Fruit fly (Drosophila melanogaster) whole organism, pupa: ENCODE results near the gene CG14662.
A peak's percentile ranks its signal among the peaks of the same experiment; 100 is the strongest.

Experiments used
- CG10348 ChIP-seq: fragments of 200-800 bp; sonication (Bioruptor generic); IDR thresholded peaks from 2 replicates; pipeline ENCODE4 v1.3.6; 2022; ENCODE audit warnings: missing biosample characterization, missing genetic modification characterization
- CG12605 ChIP-seq: fragments of 200-800 bp; sonication (Bioruptor generic); IDR thresholded peaks from 2 replicates; pipeline ENCODE4 v1.3.6; 2022; ENCODE audit warnings: missing biosample characterization, missing genetic modification characterization
- CG13204 ChIP-seq: fragments of 200-800 bp; sonication (Bioruptor generic); optimal IDR thresholded peaks from 2 replicates; lab custom pipeline; 2018; ENCODE audit warnings: missing biosample characterization, mild to moderate bottlenecking, missing genetic modification characterization, moderate library complexity
- CG14655 ChIP-seq: fragments of 200-800 bp; sonication (Bioruptor generic); optimal IDR thresholded peaks from 3 replicates; lab custom pipeline; 2017; ENCODE audit warnings: mild to moderate bottlenecking, missing biosample characterization, missing genetic modification reagents, missing genetic modification characterization
- CG15710 ChIP-seq: fragments of 200-800 bp; sonication (Bioruptor generic); optimal IDR thresholded peaks from 2 replicates; lab custom pipeline; 2018; ENCODE audit warnings: missing biosample characterization, mild to moderate bottlenecking, missing genetic modification characterization, moderate library complexity
- CG17806 ChIP-seq: fragments of 200-800 bp; sonication (Bioruptor generic); optimal IDR thresholded peaks from 2 replicates; lab custom pipeline; 2018; ENCODE audit warnings: missing biosample characterization, mild to moderate bottlenecking, missing genetic modification characterization, moderate library complexity
- CG32121 ChIP-seq: fragments of 200-800 bp; sonication (Bioruptor generic); IDR thresholded peaks from 2 replicates; pipeline ENCODE4 v1.3.6; 2022; ENCODE audit warnings: missing biosample characterization, missing genetic modification characterization
- CG34367 ChIP-seq: fragments of 200-800 bp; sonication (Bioruptor generic); optimal IDR thresholded peaks from 2 replicates; lab custom pipeline; 2018; ENCODE audit warnings: missing biosample characterization, mild to moderate bottlenecking, missing genetic modification characterization
- CG4496 ChIP-seq: fragments of 200-800 bp; sonication (Bioruptor generic); IDR thresholded peaks from 3 replicates; pipeline ENCODE4 v1.3.6; 2022; ENCODE audit warnings: missing biosample characterization, missing genetic modification characterization
- CG8159 ChIP-seq: fragments of 200-800 bp; sonication (Bioruptor generic); optimal IDR thresholded peaks from 3 replicates; lab custom pipeline; 2018; ENCODE audit warnings: missing biosample characterization, mild to moderate bottlenecking, missing genetic modification characterization, moderate library complexity
- CG8301 ChIP-seq: fragments of 200-800 bp; sonication (Bioruptor generic); optimal IDR thresholded peaks from 2 replicates; lab custom pipeline; 2018; ENCODE audit warnings: missing biosample characterization, mild to moderate bottlenecking, missing genetic modification characterization
- CG9948 ChIP-seq: fragments of 200-800 bp; sonication (Bioruptor generic); optimal IDR thresholded peaks from 2 replicates; lab custom pipeline; 2018; ENCODE audit warnings: missing biosample characterization, mild to moderate bottlenecking, missing genetic modification characterization, moderate library complexity
- D1 ChIP-seq: fragments of 200-800 bp; sonication (Bioruptor generic); optimal IDR thresholded peaks from 2 replicates; lab custom pipeline; 2018; ENCODE audit warnings: missing biosample characterization, mild to moderate bottlenecking, missing genetic modification characterization, moderate library complexity
- EcR ChIP-seq: fragments of 200-800 bp; sonication (Bioruptor generic); optimal IDR thresholded peaks from 3 replicates; lab custom pipeline; 2019; ENCODE audit warnings: missing biosample characterization, missing genetic modification characterization, mild to moderate bottlenecking, moderate library complexity, missing genetic modification reagents
- Ets98B ChIP-seq: fragments of 200-800 bp; sonication (Bioruptor generic); IDR thresholded peaks from 2 replicates; pipeline ENCODE4 v1.3.6; 2022; ENCODE audit warnings: missing biosample characterization, missing genetic modification characterization
- Pif1A ChIP-seq: fragments of 200-800 bp; sonication (Bioruptor generic); optimal IDR thresholded peaks from 3 replicates; lab custom pipeline; 2016; ENCODE audit warnings: missing biosample characterization, missing genetic modification characterization
- Pif1B ChIP-seq: fragments of 200-800 bp; sonication (Bioruptor generic); optimal IDR thresholded peaks from 3 replicates; lab custom pipeline; 2016; ENCODE audit warnings: missing biosample characterization, missing genetic modification characterization
- Snoo ChIP-seq: fragments of 200-800 bp; sonication (Bioruptor generic); optimal IDR thresholded peaks from 3 replicates; lab custom pipeline; 2017; ENCODE audit warnings: missing biosample characterization, mild to moderate bottlenecking, missing genetic modification characterization, inconsistent platforms
- fd96Ca ChIP-seq: fragments of 200-800 bp; sonication (Bioruptor generic); IDR thresholded peaks from 3 replicates; pipeline ENCODE4 v1.3.6; 2022; ENCODE audit warnings: missing biosample characterization, missing genetic modification characterization
- gl ChIP-seq: fragments of 200-800 bp; sonication (Bioruptor generic); optimal IDR thresholded peaks from 2 replicates; lab custom pipeline; 2018; ENCODE audit warnings: missing biosample characterization, mild to moderate bottlenecking, missing genetic modification characterization
- rn ChIP-seq: fragments of 200-800 bp; sonication (Bioruptor generic); IDR thresholded peaks from 2 replicates; pipeline ENCODE4 v1.3.6; 2022; ENCODE audit warnings: missing biosample characterization, missing genetic modification characterization

Gene CG14662

DNA sequence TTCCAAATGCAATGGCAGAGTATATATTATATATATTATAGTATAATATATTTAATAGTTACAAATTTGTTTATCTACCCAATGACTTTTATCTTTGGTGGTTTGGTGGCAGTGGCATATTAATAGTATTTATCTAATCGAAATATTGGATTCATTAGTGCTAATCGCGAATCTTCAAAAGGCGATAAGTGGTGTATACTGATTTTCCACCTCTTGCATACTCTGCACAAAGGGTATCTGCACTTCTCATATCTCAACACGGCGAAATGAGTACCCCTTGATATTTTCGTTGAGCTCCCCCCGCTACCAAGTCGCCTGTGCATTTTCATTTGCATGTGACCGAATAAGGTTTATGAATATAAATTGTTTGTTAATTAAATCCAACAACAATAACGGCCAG, 29.5 kb upstream of the CG14662 start:
- TF ChIP-seq CG34367 (tag; lab: Kevin White, UChicago) (no peak), CG14655 (GFP tag; lab: Kevin White, UChicago) (peak; percentile 38), CG32121 (GFP tag; lab: Robert Waterston, UW) (peak; percentile 27; the same call in 1 of the 2 replicates), CG4496 (0 out of 3 replicates have a peak, but pooled peaks have one; percentile 23), CG13204 (GFP tag; lab: Kevin White, UChicago) (no peak), CG8159 (peak; percentile 22), CG8301 (tag; lab: Kevin White, UChicago) (peak; percentile 26)

DNA sequence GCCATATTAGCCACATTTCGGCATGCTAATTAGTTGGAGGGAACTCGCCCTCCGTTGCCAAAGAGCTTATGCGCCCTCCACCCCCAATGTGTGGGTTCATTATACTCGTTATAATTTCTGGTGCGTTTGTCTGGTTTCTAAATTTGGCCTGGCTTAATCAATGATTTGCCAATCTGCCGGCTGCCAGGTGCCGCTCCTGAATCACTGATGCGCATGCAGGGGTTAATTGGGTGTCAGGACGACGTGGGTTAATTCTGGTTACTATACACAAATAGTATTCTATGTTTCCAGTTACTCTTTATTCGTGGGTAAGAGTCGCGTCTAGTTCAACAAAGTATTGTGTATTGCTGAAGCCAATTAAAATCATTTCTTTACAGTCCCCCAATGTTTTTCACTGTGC, 28.6 kb upstream of the CG14662 start:
- TF ChIP-seq CG10348 (no peak), CG4496 (no peak), rn (GFP tag; lab: Robert Waterston, UW) (no peak), Snoo (no peak)
- TF ChIP-seq, all 21 proteins: peak for 0

DNA sequence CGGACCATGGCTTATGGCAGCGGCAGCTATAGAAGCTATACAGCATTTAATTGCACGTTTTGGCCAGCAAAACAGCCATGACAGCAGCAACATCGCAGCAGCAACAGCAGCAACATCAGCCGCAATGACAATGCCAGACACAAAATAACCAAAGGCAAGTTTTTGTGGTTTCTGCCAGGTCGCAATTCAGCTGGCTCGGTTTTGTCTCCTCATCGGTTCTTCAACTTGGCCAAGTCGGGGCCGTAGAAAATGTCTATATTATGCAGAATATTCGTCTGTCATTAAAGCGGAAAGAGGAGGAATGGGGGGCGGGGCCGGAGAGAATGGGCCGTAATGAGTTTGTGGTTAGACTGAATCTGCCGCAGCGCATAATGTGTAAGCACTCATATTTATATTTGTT, 27.9 kb upstream of the CG14662 start:
- TF ChIP-seq CG4496 (no peak), CG32121 (GFP tag; lab: Robert Waterston, UW) (0 out of 2 replicates have a peak, but pooled peaks have one; percentile 28), D1 (tag; lab: Kevin White, UChicago) (no peak)

DNA sequence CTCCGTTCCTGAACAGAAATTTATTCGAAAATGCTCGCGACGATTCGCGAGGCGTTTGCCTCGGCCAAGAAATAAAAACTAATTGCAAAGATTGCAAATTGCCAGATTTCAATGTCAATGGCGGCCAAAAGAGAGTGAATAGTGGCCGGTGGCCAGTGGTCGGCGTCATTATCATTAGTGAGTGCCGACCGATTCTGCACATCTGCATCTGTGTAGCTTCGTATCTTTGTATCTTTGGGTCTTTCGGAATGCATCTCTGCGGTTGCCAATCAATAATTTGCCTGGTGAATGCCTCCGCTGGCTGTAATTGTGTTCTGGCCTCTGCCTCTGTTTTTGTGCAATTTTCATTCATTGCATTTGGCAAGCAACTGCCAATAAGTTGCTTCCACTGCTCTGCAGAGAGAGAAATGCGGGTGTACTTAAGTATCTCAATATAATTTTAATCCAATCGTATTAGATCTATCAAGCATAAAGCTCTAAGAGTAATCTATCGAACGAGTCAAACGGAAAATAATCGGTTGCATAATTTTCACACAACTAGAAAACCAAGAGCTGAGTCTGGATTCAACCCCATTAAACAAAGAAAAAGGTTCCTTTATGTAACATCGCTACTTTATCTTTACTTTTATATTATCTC, 27.1 kb upstream of the CG14662 start, which contains the start of gene plh:
TSS of gene plh (minus strand) at position 51 of the 637 bp plus-strand sequence.
- TF ChIP-seq CG4496 (peak; percentile 39; the same call in 1 of the 3 replicates), Ets98B (GFP tag; lab: Robert Waterston, UW) (no peak; the same call in 1 of the 2 replicates), CG14655 (GFP tag; lab: Kevin White, UChicago) (peak; percentile 32)

DNA sequence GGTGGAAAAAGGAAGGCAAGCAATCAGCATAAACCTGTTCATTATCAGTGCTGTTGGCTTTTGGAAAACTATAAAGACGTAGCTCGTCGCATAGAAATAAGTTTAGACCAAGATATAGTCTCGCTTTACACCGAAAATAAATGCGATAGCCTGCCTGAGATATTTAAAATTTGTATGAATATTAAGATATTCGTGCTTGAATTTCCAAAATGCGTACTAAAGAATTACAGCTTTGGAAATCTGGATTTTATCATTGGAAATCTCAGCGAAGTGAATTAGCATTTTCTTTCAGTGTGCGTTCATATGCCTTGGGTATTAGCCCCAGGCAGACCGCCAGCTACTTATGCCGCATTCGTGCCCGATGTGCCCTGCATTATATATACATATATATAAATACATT, 26.1 kb upstream of the CG14662 start:
- TF ChIP-seq D1 (tag; lab: Kevin White, UChicago) (peak; percentile 72), CG4496 (peak; percentile 94), CG14655 (GFP tag; lab: Kevin White, UChicago) (peak; percentile 94), CG12605 (GFP tag; lab: Robert Waterston, UW) (peak; percentile 78), CG13204 (GFP tag; lab: Kevin White, UChicago) (peak; percentile 55), CG34367 (tag; lab: Kevin White, UChicago) (peak; percentile 79), fd96Ca (peak; percentile 93), Ets98B (GFP tag; lab: Robert Waterston, UW) (peak; percentile 91), CG10348 (peak; percentile 36; the same call in 1 of the 2 replicates), CG32121 (GFP tag; lab: Robert Waterston, UW) (peak; percentile 88), Pif1B (peak; percentile 83), CG15710 (peak; percentile 77), CG9948 (tag; lab: Kevin White, UChicago) (peak; percentile 86), CG17806 (tag; lab: Kevin White, UChicago) (peak; percentile 84), Snoo (peak; percentile 13), EcR (peak; percentile 1), CG8301 (tag; lab: Kevin White, UChicago) (peak; percentile 92), CG8159 (peak; percentile 79), rn (GFP tag; lab: Robert Waterston, UW) (peak; percentile 69), gl (peak; percentile 68), Pif1A (GFP tag; lab: Kevin White, UChicago) (peak; percentile 85)

DNA sequence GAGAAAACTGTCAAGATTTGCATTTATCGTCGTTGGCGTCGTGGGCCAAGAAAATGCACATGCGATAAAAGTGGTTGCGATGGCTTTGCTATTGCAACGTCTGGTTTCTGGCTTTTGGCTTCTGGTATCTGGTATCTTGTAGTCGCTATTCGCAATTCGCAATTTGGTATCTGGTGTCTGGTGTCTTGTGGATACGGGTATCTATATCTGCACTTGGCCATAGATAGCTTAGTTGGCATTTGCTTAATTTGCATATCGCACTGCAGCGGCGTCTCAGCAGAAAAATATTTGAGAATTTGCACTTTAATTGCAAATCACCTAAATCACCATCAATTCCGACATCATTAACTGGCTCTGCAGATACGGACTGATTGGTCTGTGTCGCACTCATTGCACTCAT, 16.6 kb upstream of the CG14662 start:
- TF ChIP-seq CG8159: no peak
- no peak for TF ChIP-seq CG10348
- TF ChIP-seq Ets98B (GFP tag; lab: Robert Waterston, UW): no peak; the same call in 1 of the 2 replicates
- TF ChIP-seq CG4496: 0 out of 3 replicates have a peak, but pooled peaks have one; percentile 21
- no peak for TF ChIP-seq CG8301 (tag; lab: Kevin White, UChicago)

DNA sequence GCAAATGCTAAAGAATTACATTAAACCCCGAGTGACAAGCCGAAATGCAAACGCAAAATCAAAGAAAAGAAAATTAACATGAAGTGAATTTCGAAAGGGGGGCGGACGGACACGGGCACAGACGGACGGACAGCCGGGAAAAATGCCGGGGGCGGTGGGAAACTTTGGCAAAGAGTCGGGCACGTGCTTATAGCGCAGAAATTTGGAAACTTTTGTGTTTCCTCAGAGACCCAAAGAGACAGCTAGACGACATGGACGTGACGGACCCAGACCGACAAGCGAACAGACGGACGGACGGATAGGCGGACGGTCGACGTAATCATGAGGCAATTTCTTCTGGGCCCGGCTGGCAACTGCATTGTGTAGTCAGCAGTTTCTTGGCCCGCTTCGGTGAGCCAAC, 14.7 kb upstream of the CG14662 start:
- TF ChIP-seq CG4496 (no peak), CG12605 (GFP tag; lab: Robert Waterston, UW) (no peak), CG32121 (GFP tag; lab: Robert Waterston, UW) (peak; percentile 59)
- TF ChIP-seq, all 21 proteins: peak for 1
